Fruit fly (Drosophila melanogaster) whole organism, prepupa: ENCODE measurements around the gene CG4133.

Experiments used
- CG10631 ChIP-seq: fragments of 200-800 bp; sonication (Bioruptor generic); optimal IDR thresholded peaks from 2 replicates; lab custom pipeline; 2016; ENCODE audit warnings: missing biosample characterization, missing genetic modification characterization
- CG31627 ChIP-seq: fragments of 200-800 bp; sonication (Bioruptor generic); optimal IDR thresholded peaks from 3 replicates; lab custom pipeline; 2016; ENCODE audit warnings: missing biosample characterization, missing genetic modification characterization
- CG8319 ChIP-seq: fragments of 200-800 bp; sonication (Bioruptor generic); optimal IDR thresholded peaks from 3 replicates; lab custom pipeline; 2016; ENCODE audit warnings: missing biosample characterization, missing genetic modification characterization
- Eip93F ChIP-seq: fragments of 200-800 bp; sonication (Bioruptor generic); optimal IDR thresholded peaks from 2 replicates; lab custom pipeline; 2016; ENCODE audit warnings: missing biosample characterization, mild to moderate bottlenecking, missing genetic modification characterization
- Lpt ChIP-seq: fragments of 200-800 bp; sonication (Bioruptor generic); optimal IDR thresholded peaks from 3 replicates; lab custom pipeline; 2016; ENCODE audit warnings: missing biosample characterization, missing genetic modification characterization
- Met ChIP-seq: fragments of 200-800 bp; sonication (Bioruptor generic); optimal IDR thresholded peaks from 3 replicates; lab custom pipeline; 2016; ENCODE audit warnings: missing biosample characterization, missing genetic modification characterization
- OdsH ChIP-seq: fragments of 200-800 bp; sonication (Bioruptor generic); optimal IDR thresholded peaks from 3 replicates; lab custom pipeline; 2016; ENCODE audit warnings: missing biosample characterization, missing genetic modification characterization
- fkh ChIP-seq: fragments of 200-800 bp; sonication (Bioruptor generic); optimal IDR thresholded peaks from 3 replicates; lab custom pipeline; 2017; ENCODE audit warnings: missing biosample characterization, mild to moderate bottlenecking, missing genetic modification characterization, moderate library complexity
- pdm3 ChIP-seq: fragments of 200-800 bp; sonication (Bioruptor generic); optimal IDR thresholded peaks from 3 replicates; lab custom pipeline; 2016; ENCODE audit warnings: missing biosample characterization, missing genetic modification characterization
- salr ChIP-seq, 2 experiments: fragments of 200-800 bp; sonication (Bioruptor generic); optimal IDR thresholded peaks; 3 replicates each; lab custom pipeline; 2016 to 2018; ENCODE audit warnings: missing biosample characterization in 2 of 2, missing genetic modification characterization in 2 of 2, mild to moderate bottlenecking in 1 of 2
- svp ChIP-seq: fragments of 200-800 bp; sonication (Bioruptor generic); peaks from one replicate; lab custom pipeline; 2016; ENCODE audit warnings: missing biosample characterization, missing genetic modification characterization

- TF ChIP-seq fkh (GFP tag; lab: Kevin White, UChicago): no peak
- TF ChIP-seq Lpt (GFP tag; lab: Kevin White, UChicago): no peak
- TF ChIP-seq Met (GFP tag; lab: Kevin White, UChicago): no peak
- TF ChIP-seq CG10631 (GFP tag; lab: Kevin White, UChicago): no peak
- peak; percentile 89 for TF ChIP-seq svp (GFP tag; lab: Kevin White, UChicago)
- TF ChIP-seq OdsH: no peak
- TF ChIP-seq Eip93F (GFP tag; lab: Kevin White, UChicago): no peak
- no peak for TF ChIP-seq salr (GFP tag; optimal IDR thresholded peaks at IDR 0.05; lab: Kevin White, UChicago)
- TF ChIP-seq pdm3 (GFP tag; lab: Kevin White, UChicago): no peak
- TF ChIP-seq CG31627 (GFP tag; lab: Kevin White, UChicago): no peak
- TF ChIP-seq CG8319 (GFP tag; lab: Kevin White, UChicago): no peak
These were observed 24.8 kb downstream of the CG4133 start for dm6 chr2L:480196-480511.
